Worm (Caenorhabditis elegans) whole organism, L1 larva: ENCODE data around the gene nas-24.
A peak's percentile ranks its signal among the peaks of the same experiment; 100 is the strongest.

Experiments used
- C34B4.2 ChIP-seq: sonication (generic microtip); optimal IDR thresholded peaks from 2 replicates; lab custom pipeline; 2017; ENCODE audit warnings: mild to moderate bottlenecking, missing genetic modification characterization, missing compliant biosample characterization
- F16B12.6 ChIP-seq: fragments of 150-350 bp; optimal IDR thresholded peaks from 2 replicates; lab custom pipeline; 2014; ENCODE audit warnings: missing biosample characterization, missing genetic modification characterization
- Y116A8C.19 ChIP-seq: sonication (generic microtip); optimal IDR thresholded peaks from 2 replicates; lab custom pipeline; 2016; ENCODE audit warnings: missing compliant biosample characterization, missing genetic modification characterization, borderline replicate concordance
- aly-2 ChIP-seq: fragments of 150-350 bp; optimal IDR thresholded peaks from 2 replicates; lab custom pipeline; 2014; ENCODE audit warnings: missing biosample characterization, missing genetic modification characterization
- blmp-1 ChIP-seq: fragments of 150-350 bp; optimal IDR thresholded peaks from 2 replicates; lab custom pipeline; 2014; ENCODE audit warnings: missing biosample characterization, missing genetic modification characterization
- ceh-88 ChIP-seq: fragments of 200-800 bp; sonication (Bioruptor generic); IDR thresholded peaks from 2 replicates; pipeline ENCODE4 v1.3.6; 2022; ENCODE audit warnings: missing genetic modification characterization, missing compliant biosample characterization
- ces-1 ChIP-seq: fragments of 150-350 bp; optimal IDR thresholded peaks from 2 replicates; lab custom pipeline; 2014; ENCODE audit warnings: missing biosample characterization, missing genetic modification reagents, missing genetic modification characterization
- dpl-1 ChIP-seq, 3 experiments: fragments of 150-350 bp in 2 of 3; sonication (generic microtip) in 1 of 3; optimal IDR thresholded peaks; 2 replicates each; lab custom pipeline; 2014 to 2017; ENCODE audit warnings: missing biosample characterization in 3 of 3, missing genetic modification characterization in 3 of 3, missing genetic modification reagents in 3 of 3
- efl-1 ChIP-seq, 4 experiments: fragments of 150-350 bp; optimal IDR thresholded peaks in 3 of 4; peaks in 1 of 4; 1 replicate in 1 of 4; 2 replicates in 3 of 4; lab custom pipeline; 2014; ENCODE audit warnings: missing biosample characterization in 2 of 4, missing genetic modification characterization in 2 of 4, missing genetic modification reagents in 2 of 4
- egl-27 ChIP-seq, 2 experiments: fragments of 150-350 bp in 1 of 2; sonication (generic microtip); optimal IDR thresholded peaks; 3 replicates each; lab custom pipeline; 2017 to 2018; ENCODE audit warnings: missing biosample characterization in 2 of 2, missing genetic modification characterization in 2 of 2, missing genetic modification reagents in 2 of 2
- elt-2 ChIP-seq: sonication (generic microtip); optimal IDR thresholded peaks from 2 replicates; lab custom pipeline; 2016; ENCODE audit warnings: missing genetic modification characterization, mild to moderate bottlenecking, inconsistent platforms, missing compliant biosample characterization, missing genetic modification reagents
- fkh-8 ChIP-seq: sonication (generic microtip); optimal IDR thresholded peaks from 2 replicates; lab custom pipeline; 2016; ENCODE audit warnings: mild to moderate bottlenecking, missing genetic modification characterization, missing compliant biosample characterization
- hlh-17 ChIP-seq: fragments of 200-800 bp; sonication (Bioruptor generic); optimal IDR thresholded peaks from 2 replicates; lab custom pipeline; 2018; ENCODE audit warnings: missing genetic modification characterization, mild to moderate bottlenecking, missing compliant biosample characterization, moderate library complexity, borderline replicate concordance
- hlh-4 ChIP-seq: sonication (generic microtip); optimal IDR thresholded peaks from 2 replicates; lab custom pipeline; 2016; ENCODE audit warnings: mild to moderate bottlenecking, missing genetic modification characterization, missing compliant biosample characterization
- jun-1 ChIP-seq: fragments of 150-350 bp; optimal IDR thresholded peaks from 2 replicates; lab custom pipeline; 2014; ENCODE audit warnings: missing biosample characterization, missing genetic modification reagents, missing genetic modification characterization
- lin-13 ChIP-seq: fragments of 150-350 bp; optimal IDR thresholded peaks from 2 replicates; lab custom pipeline; 2014; ENCODE audit warnings: missing biosample characterization, missing genetic modification reagents, missing genetic modification characterization
- lin-14 ChIP-seq: fragments of 200-800 bp; sonication (Bioruptor generic); optimal IDR thresholded peaks from 2 replicates; lab custom pipeline; 2018; ENCODE audit warnings: mild to moderate bottlenecking, missing genetic modification characterization, moderate library complexity, missing compliant biosample characterization
- lin-35 ChIP-seq, 2 experiments: fragments of 150-350 bp; optimal IDR thresholded peaks; 2 replicates each; lab custom pipeline; 2014; ENCODE audit warnings: missing biosample characterization in 2 of 2, missing genetic modification characterization in 2 of 2, missing genetic modification reagents in 2 of 2
- lir-3 ChIP-seq: sonication (generic microtip); optimal IDR thresholded peaks from 2 replicates; lab custom pipeline; 2016; ENCODE audit warnings: mild to moderate bottlenecking, missing genetic modification characterization, moderate library complexity, missing compliant biosample characterization; ENCODE audit not compliant: poor library complexity
- mep-1 ChIP-seq: fragments of 150-350 bp; optimal IDR thresholded peaks from 2 replicates; lab custom pipeline; 2014; ENCODE audit warnings: missing biosample characterization, missing genetic modification characterization
- nhr-12 ChIP-seq: sonication (generic microtip); optimal IDR thresholded peaks from 2 replicates; lab custom pipeline; 2017; ENCODE audit warnings: missing biosample characterization, missing genetic modification characterization
- nhr-71 ChIP-seq: sonication (generic microtip); optimal IDR thresholded peaks from 2 replicates; lab custom pipeline; 2016; ENCODE audit warnings: mild to moderate bottlenecking, missing genetic modification characterization, moderate library complexity, missing compliant biosample characterization
- nhr-76 ChIP-seq: sonication (generic microtip); optimal IDR thresholded peaks from 2 replicates; lab custom pipeline; 2017; ENCODE audit warnings: missing biosample characterization, missing genetic modification characterization
- nhr-84 ChIP-seq: sonication (generic microtip); optimal IDR thresholded peaks from 2 replicates; lab custom pipeline; 2017; ENCODE audit warnings: missing biosample characterization, missing genetic modification characterization
- nhr-85 ChIP-seq: sonication (generic microtip); peaks from one replicate; lab custom pipeline; 2016; ENCODE audit warnings: missing genetic modification characterization, inconsistent platforms, missing compliant biosample characterization
- pax-3 ChIP-seq: fragments of 200-800 bp; sonication (Bioruptor generic); optimal IDR thresholded peaks from 2 replicates; lab custom pipeline; 2018; ENCODE audit warnings: mild to moderate bottlenecking, missing genetic modification characterization, moderate library complexity, missing compliant biosample characterization
- skn-1 ChIP-seq: fragments of 150-350 bp; optimal IDR thresholded peaks from 2 replicates; lab custom pipeline; 2014; ENCODE audit warnings: missing biosample characterization, missing genetic modification characterization
- snpc-4 ChIP-seq: fragments of 150-350 bp; optimal IDR thresholded peaks from 2 replicates; lab custom pipeline; 2014; ENCODE audit warnings: missing biosample characterization, missing genetic modification characterization
- snu-23 ChIP-seq: sonication (generic microtip); optimal IDR thresholded peaks from 2 replicates; lab custom pipeline; 2016; ENCODE audit warnings: missing genetic modification characterization, missing compliant biosample characterization
- sptf-1 ChIP-seq: fragments of 150-350 bp; optimal IDR thresholded peaks from 2 replicates; lab custom pipeline; 2014; ENCODE audit warnings: missing biosample characterization, missing genetic modification characterization
- swsn-7 ChIP-seq: sonication (generic microtip); optimal IDR thresholded peaks from 2 replicates; lab custom pipeline; 2016; ENCODE audit warnings: missing genetic modification characterization, missing compliant biosample characterization
- tbx-2 ChIP-seq: sonication (generic microtip); optimal IDR thresholded peaks from 2 replicates; lab custom pipeline; 2016; ENCODE audit warnings: missing genetic modification characterization, missing compliant biosample characterization
- vab-15 ChIP-seq: sonication (generic microtip); optimal IDR thresholded peaks from 2 replicates; lab custom pipeline; 2017; ENCODE audit warnings: missing genotype, mild to moderate bottlenecking, missing genetic modification characterization, missing compliant biosample characterization
- zag-1 ChIP-seq: fragments of 150-350 bp; optimal IDR thresholded peaks from 2 replicates; lab custom pipeline; 2014; ENCODE audit warnings: missing biosample characterization, missing genetic modification characterization

Gene nas-24

DNA sequence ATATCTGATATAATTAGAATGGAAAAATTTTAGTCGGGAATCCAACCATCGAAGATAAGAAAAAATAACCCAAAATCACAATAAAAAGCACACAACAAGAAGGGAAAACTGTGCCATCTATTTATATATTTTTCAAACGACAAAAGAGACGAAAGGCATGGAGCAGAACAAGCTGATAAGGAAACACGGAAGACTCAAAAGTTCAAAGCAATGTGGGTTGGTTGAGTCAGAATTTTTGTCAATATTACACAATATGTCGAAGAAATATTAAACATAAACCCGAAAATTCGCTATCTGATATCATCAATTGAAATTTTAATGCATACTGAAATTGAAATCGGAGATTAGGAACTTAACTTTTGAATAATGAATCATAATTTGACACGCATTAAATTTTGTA, 24.3 kb upstream of the nas-24 start, which contains the start of gene F35E12.9:
Gene F35E12.9, minus strand, starts transcription at position 227 of the 400 bp plus-strand sequence.
- TF ChIP-seq pax-3, result peak; percentile 55
- no peak for TF ChIP-seq mep-1 (tag; lab: Kevin White, UChicago)
- peak; percentile 78 for TF ChIP-seq elt-2
- TF ChIP-seq, all 84 proteins: peak for 2

- TF ChIP-seq lin-35 (GFP tag; optimal IDR thresholded peaks at IDR 0.05; lab: Kevin White, UChicago), result no peak
- TF ChIP-seq sptf-1 (tag; lab: Kevin White, UChicago), result no peak
- TF ChIP-seq tbx-2 (tag; lab: Kevin White, UChicago), result no peak
- TF ChIP-seq dpl-1 (GFP tag; optimal IDR thresholded peaks at IDR 0.05; lab: Kevin White, UChicago), result no peak
- TF ChIP-seq egl-27 (tag; optimal IDR thresholded peaks at IDR 0.05; lab: Kevin White, UChicago), result no peak
- TF ChIP-seq Y116A8C.19 (tag; lab: Kevin White, UChicago), result no peak
- TF ChIP-seq F16B12.6, result no peak
- no peak for TF ChIP-seq nhr-76 (tag; lab: Kevin White, UChicago)
Measured at ce11 chrV:13748658-13749057, 20.5 kb upstream of the nas-24 start, which contains the start of gene F35E12.10. Gene F35E12.10, minus strand, starts transcription at chrV:13748758.

DNA sequence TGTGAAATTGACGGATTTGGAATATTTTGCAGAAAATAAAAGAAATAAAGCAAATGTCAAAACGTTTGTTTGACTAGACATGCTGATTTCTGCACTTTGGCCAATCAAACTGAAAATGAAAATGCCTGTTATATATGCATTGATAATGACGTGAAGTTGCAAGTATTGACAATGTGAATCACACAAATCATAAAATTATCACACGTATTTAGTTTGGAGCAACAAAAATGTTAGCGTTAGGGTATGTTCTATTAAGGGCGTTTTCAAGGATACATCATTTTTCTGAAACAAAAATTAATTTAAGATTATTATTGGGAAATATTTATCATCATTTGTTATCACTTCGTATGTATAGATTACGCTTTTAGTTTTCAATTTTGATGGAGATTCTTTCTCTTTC, 17.4 kb upstream of the nas-24 start, which contains the start of gene cld-9:
Gene cld-9, minus strand, starts transcription at position 81 of the 400 bp plus-strand sequence.
- TF ChIP-seq elt-2, result peak; percentile 41
- TF ChIP-seq nhr-84 (tag; lab: Kevin White, UChicago), result no peak
- TF ChIP-seq F16B12.6, result no peak
- no peak for TF ChIP-seq fkh-8

DNA sequence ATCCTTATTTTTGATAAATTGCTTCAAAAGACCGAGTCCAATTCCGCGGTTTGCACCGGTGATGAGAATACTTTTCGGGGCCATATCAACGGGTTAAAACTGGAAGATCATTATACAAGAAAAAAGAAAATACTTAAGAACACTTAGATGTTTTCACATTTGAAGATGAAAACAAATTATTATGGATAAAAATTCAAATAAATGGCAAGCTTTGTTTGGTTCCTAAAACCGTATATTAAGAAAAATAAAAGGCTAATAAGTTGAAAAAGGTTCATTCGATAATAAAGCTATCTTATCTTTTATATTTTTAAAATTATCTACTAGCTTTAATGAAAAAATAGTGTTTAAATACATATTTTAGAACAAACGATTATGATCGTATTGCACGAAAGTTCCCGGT, 15.7 kb upstream of the nas-24 start, which contains the start of gene F20G2.1:
Gene F20G2.1, minus strand, starts transcription at position 101 of the 400 bp plus-strand sequence.
- TF ChIP-seq sptf-1 (tag; lab: Kevin White, UChicago) (no peak), swsn-7 (tag; lab: Kevin White, UChicago) (no peak), Y116A8C.19 (tag; lab: Kevin White, UChicago) (no peak), ces-1 (GFP tag; lab: Kevin White, UChicago) (no peak), C34B4.2 (tag; lab: Kevin White, UChicago) (no peak), snpc-4 (tag; lab: Kevin White, UChicago) (no peak), dpl-1 (GFP tag; optimal IDR thresholded peaks at IDR 0.05; lab: Kevin White, UChicago) (no peak), lir-3 (tag; lab: Kevin White, UChicago) (no peak), skn-1 (no peak), elt-2 (no peak), jun-1 (no peak), vab-15 (tag; lab: Kevin White, UChicago) (no peak), hlh-17 (no peak), ceh-88 (no peak), lin-13 (GFP tag; lab: Kevin White, UChicago) (no peak), aly-2 (tag; lab: Kevin White, UChicago) (no peak)

DNA sequence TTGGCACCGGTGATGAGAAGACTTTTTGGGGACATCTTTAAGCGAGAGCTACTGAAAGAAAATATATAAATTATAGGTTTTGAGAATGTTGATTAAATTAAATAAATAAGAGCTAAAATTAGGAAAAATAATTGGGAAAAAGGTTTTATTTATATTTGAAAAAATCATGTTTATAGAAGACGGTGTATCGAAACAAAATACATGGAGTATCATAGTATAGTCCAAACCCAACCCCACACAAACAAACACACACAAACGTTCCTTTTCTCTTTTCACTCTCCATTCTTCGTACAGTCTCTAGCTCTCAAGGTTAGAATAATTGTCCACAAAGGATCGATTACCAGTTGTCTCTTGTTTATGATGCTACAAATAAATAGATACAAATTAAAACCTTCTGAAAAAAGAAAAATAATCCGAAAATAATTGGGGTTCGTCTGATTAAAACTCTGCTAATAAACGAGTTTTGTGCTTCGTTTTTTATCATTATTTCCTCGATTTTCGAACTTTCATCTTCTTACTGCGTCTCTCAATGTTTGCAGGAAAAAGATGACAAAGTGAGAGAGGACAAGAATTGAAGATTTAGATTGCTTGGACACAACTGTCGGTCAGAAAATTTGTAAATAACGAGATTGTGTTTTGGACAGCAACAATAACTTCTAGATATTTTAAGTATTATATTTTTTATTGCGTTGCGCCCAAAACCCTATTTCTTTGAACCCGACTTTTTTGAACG, 12.7 kb upstream of the nas-24 start, which contains the start of gene F20G2.2:
Gene F20G2.2, minus strand, starts transcription at position 51 of the 733 bp plus-strand sequence.
- no peak for TF ChIP-seq lir-3 (tag; lab: Kevin White, UChicago)
- peak; percentile 24 for TF ChIP-seq snu-23
- peak; percentile 23 for TF ChIP-seq blmp-1 (tag; lab: Kevin White, UChicago)
- TF ChIP-seq skn-1, result peak; percentile 56
- no peak for TF ChIP-seq efl-1 (optimal IDR thresholded peaks at IDR 0.05; lab: Kevin White, UChicago)
- peak in 1 of 2 experiments; percentile 11 for TF ChIP-seq efl-1 (GFP tag; optimal IDR thresholded peaks at IDR 0.05 in 1 of 2; lab: Kevin White, UChicago)
- no peak for TF ChIP-seq hlh-4 (tag; lab: Kevin White, UChicago)
- no peak for TF ChIP-seq zag-1
- peak; percentile 44 for TF ChIP-seq nhr-71 (tag; lab: Kevin White, UChicago)
- TF ChIP-seq nhr-85, result peak; percentile 13
- peak; percentile 72 for TF ChIP-seq lin-14 (GFP tag; lab: Kevin White, UChicago)
- peak; percentile 38 for TF ChIP-seq mep-1 (tag; lab: Kevin White, UChicago)
- TF ChIP-seq nhr-12 (tag; lab: Kevin White, UChicago), result no peak
